Fruit fly (Drosophila melanogaster): ENCODE results near the gene tHMG1.
A peak's percentile ranks its signal among the peaks of the same experiment; 100 is the strongest.

Gene tHMG1

DNA sequence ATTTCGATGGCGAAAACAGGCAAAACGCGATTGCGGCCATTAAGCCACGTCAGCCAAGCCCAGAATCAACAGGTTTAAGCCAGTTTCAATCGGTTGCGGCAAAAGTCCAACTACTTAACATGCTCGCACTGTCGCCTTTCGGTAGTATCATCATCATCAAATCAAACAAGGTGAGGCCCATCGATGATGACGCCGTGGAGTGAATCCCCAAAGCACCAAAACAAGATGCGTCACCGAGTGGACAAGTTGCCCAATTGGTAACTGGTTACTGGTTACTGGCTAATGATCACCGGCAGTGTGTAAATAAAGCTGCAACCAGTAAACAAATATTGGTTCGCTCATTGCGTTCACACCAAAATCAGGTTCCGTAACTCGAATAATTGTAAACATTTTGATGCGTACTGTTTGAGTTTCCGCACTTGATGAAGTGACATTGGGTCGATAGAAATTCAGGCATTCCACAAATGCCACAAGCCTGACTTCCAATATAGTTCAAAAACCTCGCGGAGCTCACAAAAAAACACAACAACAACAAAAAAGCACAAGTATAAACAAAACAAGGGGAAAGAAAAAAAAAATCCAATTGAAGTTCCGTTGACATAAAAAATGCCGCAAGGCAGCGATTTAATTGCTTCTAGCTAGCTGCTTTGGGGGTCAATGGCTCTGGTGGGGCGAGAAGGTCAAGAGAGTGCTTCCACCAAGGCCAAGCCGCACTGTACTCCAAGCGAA is 32.9 kb downstream of the tHMG1 start (continued):
- peak; percentile 15 for TF ChIP-seq OdsH (GFP tag; optimal IDR thresholded peaks at IDR 0.05)
- TF ChIP-seq Eip78C (GFP tag) = peak; percentile 82
- TF ChIP-seq CG3032 (tag; optimal IDR thresholded peaks at IDR 0.05) = no peak
- TF ChIP-seq CG6854 (GFP tag; optimal IDR thresholded peaks at IDR 0.05) = peak; percentile 38
- TF ChIP-seq CG8319 (GFP tag; optimal IDR thresholded peaks at IDR 0.05) = no peak
- TF ChIP-seq eg (GFP tag; IDR thresholded peaks at IDR 0.05) = no peak
- TF ChIP-seq CG3919 (GFP tag; optimal IDR thresholded peaks at IDR 0.05) = peak; percentile 13
- TF ChIP-seq CG6808 (GFP tag; optimal IDR thresholded peaks at IDR 0.05) = no peak
- peak; percentile 27 for TF ChIP-seq Met (GFP tag; optimal IDR thresholded peaks at IDR 0.05)
- TF ChIP-seq svp (GFP tag) = peak; percentile 86
- TF ChIP-seq CG32006 (GFP tag; optimal IDR thresholded peaks at IDR 0.05) = peak; percentile 6
- peak; percentile 7 for TF ChIP-seq topi (GFP tag; optimal IDR thresholded peaks at IDR 0.05)
- no peak for TF ChIP-seq Lpt (GFP tag; optimal IDR thresholded peaks at IDR 0.05)
- no peak for TF ChIP-seq dac (GFP tag; optimal IDR thresholded peaks at IDR 0.05)
- peak; percentile 23 for TF ChIP-seq CG7368 (GFP tag; optimal IDR thresholded peaks at IDR 0.05)
- no peak for TF ChIP-seq salr (GFP tag; optimal IDR thresholded peaks at IDR 0.05)
- TF ChIP-seq Blimp-1 (GFP tag; optimal IDR thresholded peaks at IDR 0.05) = peak; percentile 27
- no peak for TF ChIP-seq CG16779 (tag; optimal IDR thresholded peaks at IDR 0.05)
- TF ChIP-seq Hr39 (GFP tag; optimal IDR thresholded peaks at IDR 0.05) = peak; percentile 30
- TF ChIP-seq vri (GFP tag; optimal IDR thresholded peaks at IDR 0.05) = no peak
- TF ChIP-seq ss (GFP tag; optimal IDR thresholded peaks at IDR 0.05) = peak in 1 of 2 experiments; percentile 18
- peak; percentile 18 for TF ChIP-seq Ets21C (GFP tag; optimal IDR thresholded peaks at IDR 0.05)
- no peak for TF ChIP-seq Ets96B (tag; optimal IDR thresholded peaks at IDR 0.05)
- TF ChIP-seq CG10669 (GFP tag; optimal IDR thresholded peaks at IDR 0.05) = no peak
- no peak for TF ChIP-seq CG6276 (GFP tag; optimal IDR thresholded peaks at IDR 0.05)
- TF ChIP-seq Smox (GFP tag; optimal IDR thresholded peaks at IDR 0.05) = peak; percentile 28
- no peak for TF ChIP-seq CG11294 (GFP tag; IDR thresholded peaks at IDR 0.05)
- peak; percentile 14 for TF ChIP-seq net (GFP tag; optimal IDR thresholded peaks at IDR 0.05)
- TF ChIP-seq CG8632 (GFP tag; optimal IDR thresholded peaks at IDR 0.05) = peak; percentile 23
- TF ChIP-seq CG11902 (GFP tag; optimal IDR thresholded peaks at IDR 0.05) = no peak
- TF ChIP-seq Hr38 (GFP tag; optimal IDR thresholded peaks at IDR 0.05) = no peak
- peak; percentile 29 for TF ChIP-seq CG31627 (GFP tag; optimal IDR thresholded peaks at IDR 0.05)
- TF ChIP-seq fkh (GFP tag; optimal IDR thresholded peaks at IDR 0.05) = peak; percentile 89
- no peak for TF ChIP-seq achi (GFP tag; optimal IDR thresholded peaks at IDR 0.05)
- TF ChIP-seq CG34406 (GFP tag; optimal IDR thresholded peaks at IDR 0.05) = peak; percentile 10
- TF ChIP-seq Eip75B (GFP tag; optimal IDR thresholded peaks at IDR 0.05) = peak; percentile 1
- TF ChIP-seq Sox15 (GFP tag; optimal IDR thresholded peaks at IDR 0.05) = peak; percentile 4
- TF ChIP-seq CG8119 (GFP tag; IDR thresholded peaks at IDR 0.05) = no peak
- TF ChIP-seq CG9139 (GFP tag; optimal IDR thresholded peaks at IDR 0.05) = no peak
- no peak for TF ChIP-seq cyc (GFP tag; optimal IDR thresholded peaks at IDR 0.05)

DNA sequence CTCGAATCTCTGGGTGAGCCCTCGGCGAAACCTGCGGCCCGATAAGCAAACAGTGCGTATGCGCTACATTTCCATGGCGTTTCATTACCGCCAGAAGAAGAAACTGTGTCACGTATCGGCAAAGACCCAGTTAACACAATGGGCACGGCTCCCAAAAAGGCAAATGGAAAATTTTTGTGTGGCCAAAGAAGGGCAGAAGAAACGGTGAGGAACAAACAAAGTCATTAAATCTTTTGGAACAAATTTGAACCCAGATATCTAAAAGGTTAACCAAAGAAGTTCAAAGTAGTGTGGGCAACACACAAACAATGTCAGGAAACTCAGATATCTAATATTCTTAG is 33.4 kb downstream of the tHMG1 start:
- TF ChIP-seq svp (GFP tag) (peak; percentile 62), CG6854 (GFP tag; optimal IDR thresholded peaks at IDR 0.05) (no peak)
